Worm (Caenorhabditis elegans): ENCODE measurements around the gene C06A1.7.

DNA sequence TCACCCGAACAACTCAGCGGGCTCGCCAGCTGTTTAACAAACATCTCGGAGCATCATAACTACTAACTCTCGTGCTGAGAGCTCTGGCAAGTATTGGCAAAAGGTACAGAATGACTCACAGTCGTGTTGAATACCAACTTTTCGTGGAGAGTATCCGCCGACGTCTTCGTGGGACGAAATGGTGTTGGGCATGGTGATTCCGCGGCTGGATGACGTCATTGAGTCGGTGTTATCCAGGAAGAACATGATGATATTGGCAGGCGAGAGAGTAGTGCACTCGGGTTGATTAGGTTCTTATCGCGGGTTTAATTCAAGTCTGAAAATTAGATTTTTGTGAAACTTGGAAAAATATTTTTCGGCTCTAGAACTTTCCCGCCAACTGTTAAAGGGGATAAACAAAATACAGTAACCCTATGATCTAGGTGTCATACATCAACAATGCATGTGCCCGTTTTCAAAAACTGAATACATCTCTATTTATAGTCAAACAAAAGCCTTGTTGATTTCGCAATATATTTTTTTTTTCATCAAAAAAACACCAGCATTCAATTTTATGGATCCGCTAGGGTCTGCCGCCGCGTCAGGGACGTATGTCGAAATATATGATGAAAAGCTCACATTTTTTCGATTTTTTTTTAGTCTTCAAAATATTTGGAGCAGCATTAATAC lies 11.2 kb upstream of the C06A1.7 start:
- TF ChIP-seq him-1 (tag; optimal IDR thresholded peaks at IDR 0.05) (no peak), W03F9.2 (tag; optimal IDR thresholded peaks at IDR 0.05) (no peak)

All from whole organism, L4/young adult.